Worm (Caenorhabditis elegans): ENCODE measurements around the gene K02B7.3.

DNA sequence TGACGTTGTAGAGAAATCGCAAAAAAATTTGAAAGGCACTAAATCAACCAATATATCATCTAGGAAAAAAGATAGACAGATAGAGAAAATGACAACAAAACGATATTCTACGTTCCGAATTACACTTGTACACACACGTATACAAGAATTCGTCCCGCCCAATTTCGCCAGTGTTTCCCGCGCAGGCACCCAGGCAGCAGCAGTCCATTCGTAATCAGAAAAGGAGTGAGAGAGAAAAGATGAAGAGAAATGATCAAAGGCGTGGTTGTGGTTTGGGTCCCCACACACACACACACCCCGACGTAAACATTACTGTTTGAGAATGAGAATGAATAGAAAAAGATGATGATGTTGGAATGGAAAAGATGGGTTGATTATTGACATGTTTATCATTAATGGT is 21.5 kb downstream of the K02B7.3 start:
- no peak for TF ChIP-seq ref-1 (GFP tag; conservative IDR thresholded peaks at IDR 0.05)
- TF ChIP-seq flt-1 (GFP tag; IDR thresholded peaks at IDR 0.05), result no peak
- TF ChIP-seq T22C8.4 (GFP tag; IDR thresholded peaks at IDR 0.05), result no peak
- no peak for TF ChIP-seq klf-2 (GFP tag; conservative IDR thresholded peaks at IDR 0.05)
